Fruit fly (Drosophila melanogaster): Measurements from ENCODE around the gene CG34043.

DNA sequence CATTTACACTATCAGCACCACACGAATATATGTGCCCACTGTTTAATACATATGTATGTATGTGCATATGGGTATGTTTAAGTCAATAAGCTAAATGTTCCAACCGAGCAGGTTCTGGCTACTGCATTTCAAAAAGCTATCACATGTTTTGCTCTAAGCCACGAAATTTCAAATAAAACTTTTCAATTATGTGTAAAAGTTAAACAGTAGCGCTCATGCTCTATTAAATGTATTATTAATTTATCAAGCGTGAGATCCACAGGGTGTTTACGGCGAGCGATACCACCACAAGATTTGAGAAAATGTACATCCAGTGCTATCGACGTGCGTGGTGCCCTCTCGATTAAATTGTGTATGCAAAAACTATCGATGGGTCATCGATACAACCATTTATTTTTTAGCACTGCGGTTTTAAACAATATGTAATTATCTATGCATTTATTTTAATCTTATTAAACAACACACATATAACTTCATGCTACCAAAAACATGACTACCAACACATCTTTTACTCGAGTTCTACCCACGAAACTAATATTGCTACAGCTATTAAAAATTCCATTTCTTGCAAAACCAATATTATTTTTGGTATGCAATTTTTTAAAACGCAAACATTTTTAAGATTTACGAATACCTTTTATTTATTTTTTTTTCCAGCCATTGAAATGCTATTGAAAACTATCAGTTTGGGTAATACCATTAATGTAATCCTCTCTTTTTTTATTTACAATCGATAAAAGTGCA, 19.8 kb downstream of the CG34043 start, which contains the start of gene Pten:
- TF ChIP-seq al (GFP tag; IDR thresholded peaks at IDR 0.05), result no peak; the same call in 1 of the 2 replicates
- no peak for TF ChIP-seq Tbp (GFP tag; optimal IDR thresholded peaks at IDR 0.05)
- TF ChIP-seq Neu2 (GFP tag; optimal IDR thresholded peaks at IDR 0.05; ENCODE audit: borderline replicate concordance), result no peak
- no peak for TF ChIP-seq CG7839 (tag; optimal IDR thresholded peaks at IDR 0.05)
- TF ChIP-seq zfh2 (GFP tag; optimal IDR thresholded peaks at IDR 0.05), result peak; percentile 43
- TF ChIP-seq Sox100B (GFP tag; optimal IDR thresholded peaks at IDR 0.05), result peak; percentile 63
- peak; percentile 49 for TF ChIP-seq CG11398 (GFP tag; optimal IDR thresholded peaks at IDR 0.05)
- TF ChIP-seq ems (GFP tag; optimal IDR thresholded peaks at IDR 0.05), result peak; percentile 32
- peak; percentile 87 for TF ChIP-seq CG14860 (GFP tag; IDR thresholded peaks at IDR 0.05; ENCODE audit: partially characterized antibody)
